Fruit fly (Drosophila melanogaster) whole organism, embryonic: ENCODE data around the gene Sec5.
A peak's percentile ranks its signal among the peaks of the same experiment; 100 is the strongest.

Experiments used
- Atf3 ChIP-seq: fragments of 200-800 bp; sonication (Bioruptor generic); optimal IDR thresholded peaks from 3 replicates; lab custom pipeline; 2016; ENCODE audit warnings: missing biosample characterization, missing genetic modification characterization
- Bdp1 ChIP-seq: fragments of 200-800 bp; sonication (Bioruptor generic); optimal IDR thresholded peaks from 3 replicates; lab custom pipeline; 2016; ENCODE audit warnings: missing biosample characterization, missing genetic modification characterization
- Bteb2 ChIP-seq: fragments of 200-800 bp; sonication (Bioruptor generic); optimal IDR thresholded peaks from 2 replicates; lab custom pipeline; 2016; ENCODE audit warnings: missing biosample characterization, missing genetic modification characterization
- CG10565 ChIP-seq: fragments of 200-800 bp; sonication (Bioruptor generic); optimal IDR thresholded peaks from 3 replicates; lab custom pipeline; 2016; ENCODE audit warnings: missing biosample characterization, mild to moderate bottlenecking, missing genetic modification characterization
- CG11560 ChIP-seq: fragments of 200-800 bp; sonication (Bioruptor generic); IDR thresholded peaks from 3 replicates; pipeline ENCODE4 v1.3.6; 2022; ENCODE audit warnings: missing biosample characterization, missing genetic modification characterization
- CG12942 ChIP-seq: fragments of 200-800 bp; sonication (Bioruptor generic); optimal IDR thresholded peaks from 3 replicates; lab custom pipeline; 2016; ENCODE audit warnings: missing biosample characterization, missing genetic modification characterization
- CG14050 ChIP-seq: fragments of 200-800 bp; sonication (Bioruptor generic); IDR thresholded peaks from 3 replicates; pipeline ENCODE4 v1.3.6; 2022; ENCODE audit warnings: missing biosample characterization, missing genetic modification characterization
- CG15011 ChIP-seq: fragments of 200-800 bp; sonication (Bioruptor generic); optimal IDR thresholded peaks from 3 replicates; lab custom pipeline; 2018; ENCODE audit warnings: missing biosample characterization, mild to moderate bottlenecking, missing genetic modification characterization
- CG15269 ChIP-seq: fragments of 200-800 bp; sonication (Bioruptor generic); optimal IDR thresholded peaks from 2 replicates; lab custom pipeline; 2018; ENCODE audit warnings: missing biosample characterization, mild to moderate bottlenecking, missing genetic modification characterization, moderate library complexity
- CG15696 ChIP-seq: fragments of 200-800 bp; sonication (Bioruptor generic); optimal IDR thresholded peaks from 2 replicates; lab custom pipeline; 2019; ENCODE audit warnings: missing biosample characterization, mild to moderate bottlenecking, missing genetic modification characterization, moderate library complexity
- CG17186 ChIP-seq: fragments of 200-800 bp; sonication (Bioruptor generic); optimal IDR thresholded peaks from 3 replicates; lab custom pipeline; 2017; ENCODE audit warnings: missing biosample characterization, missing genetic modification reagents, missing genetic modification characterization
- CG17802 ChIP-seq: fragments of 200-800 bp; sonication (Bioruptor generic); optimal IDR thresholded peaks from 2 replicates; lab custom pipeline; 2018; ENCODE audit warnings: missing biosample characterization, mild to moderate bottlenecking, missing genetic modification characterization, moderate library complexity
- CG31388 ChIP-seq: fragments of 200-800 bp; sonication (Bioruptor generic); optimal IDR thresholded peaks from 2 replicates; lab custom pipeline; 2016; ENCODE audit warnings: missing biosample characterization, missing genetic modification characterization
- CG33557 ChIP-seq: fragments of 200-800 bp; sonication (Bioruptor generic); optimal IDR thresholded peaks from 2 replicates; lab custom pipeline; 2019; ENCODE audit warnings: missing biosample characterization, mild to moderate bottlenecking, missing genetic modification characterization, moderate library complexity
- CG3726 ChIP-seq: fragments of 200-800 bp; sonication (Bioruptor generic); IDR thresholded peaks from 3 replicates; pipeline ENCODE4, ENCODE4 v1.3.6; 2022; ENCODE audit warnings: missing biosample characterization, missing genetic modification characterization
- CG4282 ChIP-seq: fragments of 200-800 bp; sonication (Bioruptor generic); optimal IDR thresholded peaks from 2 replicates; lab custom pipeline; 2016; ENCODE audit warnings: missing biosample characterization, missing genetic modification characterization
- CG4730 ChIP-seq: fragments of 200-800 bp; sonication (Bioruptor generic); IDR thresholded peaks from 2 replicates; pipeline ENCODE4 v1.3.6; 2022; ENCODE audit warnings: missing biosample characterization, missing genetic modification characterization
- CG7556 ChIP-seq: fragments of 200-800 bp; sonication (Bioruptor generic); optimal IDR thresholded peaks from 2 replicates; lab custom pipeline; 2017; ENCODE audit warnings: missing biosample characterization, mild to moderate bottlenecking, missing genetic modification characterization
- CG7786 ChIP-seq: fragments of 200-800 bp; sonication (Bioruptor generic); optimal IDR thresholded peaks from 2 replicates; lab custom pipeline; 2016; ENCODE audit warnings: missing biosample characterization, missing genetic modification characterization
- CG8388 ChIP-seq: fragments of 200-800 bp; sonication (Bioruptor generic); optimal IDR thresholded peaks from 2 replicates; lab custom pipeline; 2019; ENCODE audit warnings: missing biosample characterization, mild to moderate bottlenecking, missing genetic modification characterization, moderate library complexity
- CG9609 ChIP-seq: fragments of 200-800 bp; sonication (Bioruptor generic); optimal IDR thresholded peaks from 3 replicates; lab custom pipeline; 2016; ENCODE audit warnings: missing biosample characterization, missing genetic modification characterization
- CG9797 ChIP-seq: fragments of 200-800 bp; sonication (Bioruptor generic); optimal IDR thresholded peaks from 3 replicates; lab custom pipeline; 2018; ENCODE audit warnings: missing biosample characterization, mild to moderate bottlenecking, missing genetic modification characterization
- CG9876 ChIP-seq: fragments of 200-800 bp; sonication (Bioruptor generic); optimal IDR thresholded peaks from 2 replicates; lab custom pipeline; 2016; ENCODE audit warnings: missing biosample characterization, missing genetic modification characterization
- D ChIP-seq, 2 experiments: fragments of 200-800 bp in 1 of 2; fragments of >200 bp in 1 of 2; sonication (Bioruptor generic) in 1 of 2; optimal IDR thresholded peaks; 2 replicates in 1 of 2; 3 replicates in 1 of 2; lab custom pipeline; 2017; ENCODE audit warnings: mild to moderate bottlenecking in 1 of 2, missing biosample characterization in 1 of 2, missing genetic modification characterization in 1 of 2, missing genetic modification reagents in 1 of 2
- Dad ChIP-seq: fragments of 200-800 bp; sonication (Bioruptor generic); optimal IDR thresholded peaks from 3 replicates; lab custom pipeline; 2016; ENCODE audit warnings: missing biosample characterization, missing genetic modification characterization
- Dek ChIP-seq: fragments of 200-800 bp; sonication (Bioruptor generic); optimal IDR thresholded peaks from 3 replicates; lab custom pipeline; 2019; ENCODE audit warnings: missing biosample characterization, mild to moderate bottlenecking, missing genetic modification characterization, moderate library complexity
- Doc3 ChIP-seq: fragments of 200-800 bp; sonication (Bioruptor generic); IDR thresholded peaks from 3 replicates; pipeline ENCODE4 v1.3.6; 2022; ENCODE audit warnings: missing biosample characterization, missing genetic modification characterization; ENCODE audit not compliant: partially characterized antibody
- E2f1 ChIP-seq: fragments of 200-800 bp; sonication (Bioruptor generic); IDR thresholded peaks from 2 replicates; pipeline ENCODE4 v1.3.6; 2022; ENCODE audit warnings: missing biosample characterization, missing genetic modification characterization
- Fer1 ChIP-seq: fragments of 200-800 bp; sonication (Bioruptor generic); optimal IDR thresholded peaks from 2 replicates; lab custom pipeline; 2017; ENCODE audit warnings: missing biosample characterization, mild to moderate bottlenecking, missing genetic modification characterization
- H15 ChIP-seq: fragments of 200-800 bp; sonication (Bioruptor generic); IDR thresholded peaks from 3 replicates; pipeline ENCODE4 v1.3.6; 2022; ENCODE audit warnings: missing biosample characterization, missing genetic modification characterization
- HLHmδ ChIP-seq: fragments of 200-800 bp; sonication (Bioruptor generic); optimal IDR thresholded peaks from 2 replicates; lab custom pipeline; 2018; ENCODE audit warnings: missing biosample characterization, mild to moderate bottlenecking, missing genetic modification characterization, moderate library complexity
- MBD-R2 ChIP-seq: fragments of 200-800 bp; sonication (Bioruptor generic); IDR thresholded peaks from 2 replicates; pipeline ENCODE4 v1.3.6; 2022; ENCODE audit warnings: missing biosample characterization, missing genetic modification characterization
- Rfx ChIP-seq: fragments of 200-800 bp; sonication (Bioruptor generic); IDR thresholded peaks from 2 replicates; pipeline ENCODE4 v1.3.6; 2022; ENCODE audit warnings: missing biosample characterization, missing genetic modification characterization
- Scr ChIP-seq: fragments of 200-800 bp; sonication (Bioruptor generic); IDR thresholded peaks from 2 replicates; pipeline ENCODE4 v1.3.6; 2022; ENCODE audit warnings: missing biosample characterization, missing genetic modification characterization; ENCODE audit not compliant: partially characterized antibody
- Ssrp ChIP-seq: fragments of 200-800 bp; sonication (Bioruptor generic); optimal IDR thresholded peaks from 2 replicates; lab custom pipeline; 2018; ENCODE audit warnings: missing biosample characterization, mild to moderate bottlenecking, missing genetic modification characterization, moderate library complexity
- abd-A ChIP-seq: fragments of 200-800 bp; sonication (Bioruptor generic); optimal IDR thresholded peaks from 3 replicates; lab custom pipeline; 2019; ENCODE audit warnings: missing biosample characterization, mild to moderate bottlenecking, missing genetic modification characterization, moderate library complexity
- ase ChIP-seq: fragments of 200-800 bp; sonication (Bioruptor generic); IDR thresholded peaks from 3 replicates; pipeline ENCODE4 v1.3.6; 2022; ENCODE audit warnings: missing biosample characterization, missing genetic modification characterization
- btn ChIP-seq: fragments of 200-800 bp; sonication (Bioruptor generic); optimal IDR thresholded peaks from 2 replicates; lab custom pipeline; 2016; ENCODE audit warnings: missing biosample characterization, missing genetic modification characterization
- chinmo ChIP-seq: fragments of 200-800 bp; sonication (Bioruptor generic); IDR thresholded peaks from 4 replicates; pipeline ENCODE4 v1.3.6; 2022; ENCODE audit warnings: missing biosample characterization, missing genetic modification characterization; ENCODE audit not compliant: partially characterized antibody
- da ChIP-seq: fragments of 200-800 bp; sonication (Bioruptor generic); optimal IDR thresholded peaks from 2 replicates; lab custom pipeline; 2016; ENCODE audit warnings: missing biosample characterization, missing genetic modification characterization
- fru ChIP-seq: fragments of >200 bp; optimal IDR thresholded peaks from 2 replicates; lab custom pipeline; 2017
- gcm ChIP-seq: fragments of 200-800 bp; sonication (Bioruptor generic); optimal IDR thresholded peaks from 2 replicates; lab custom pipeline; 2019; ENCODE audit warnings: missing biosample characterization, mild to moderate bottlenecking, missing genetic modification characterization, moderate library complexity
- grau ChIP-seq: fragments of 200-800 bp; optimal IDR thresholded peaks from 3 replicates; lab custom pipeline; 2019; ENCODE audit warnings: missing biosample characterization, mild to moderate bottlenecking, missing genetic modification characterization, moderate library complexity
- maf-S ChIP-seq: fragments of 200-800 bp; sonication (Bioruptor generic); optimal IDR thresholded peaks from 2 replicates; lab custom pipeline; 2016; ENCODE audit warnings: missing biosample characterization, missing genetic modification characterization
- nerfin-1 ChIP-seq: fragments of 200-800 bp; sonication (Bioruptor generic); optimal IDR thresholded peaks from 3 replicates; lab custom pipeline; 2019; ENCODE audit warnings: missing biosample characterization, mild to moderate bottlenecking, missing genetic modification characterization, moderate library complexity
- phol ChIP-seq: fragments of 200-800 bp; sonication (Bioruptor generic); optimal IDR thresholded peaks from 3 replicates; lab custom pipeline; 2018; ENCODE audit warnings: missing biosample characterization, mild to moderate bottlenecking, missing genetic modification characterization, moderate library complexity
- pros ChIP-seq: fragments of 200-800 bp; sonication (Bioruptor generic); optimal IDR thresholded peaks from 3 replicates; lab custom pipeline; 2019; ENCODE audit warnings: missing biosample characterization, mild to moderate bottlenecking, missing genetic modification characterization, moderate library complexity
- sqz ChIP-seq: fragments of 200-800 bp; sonication (Bioruptor generic); optimal IDR thresholded peaks from 3 replicates; lab custom pipeline; 2018; ENCODE audit warnings: missing biosample characterization, mild to moderate bottlenecking, missing genetic modification characterization
- wor ChIP-seq: fragments of 200-800 bp; sonication (Bioruptor generic); IDR thresholded peaks from 2 replicates; pipeline ENCODE4 v1.3.6; 2022; ENCODE audit warnings: missing biosample characterization, missing genetic modification characterization

The Sec5 gene

DNA sequence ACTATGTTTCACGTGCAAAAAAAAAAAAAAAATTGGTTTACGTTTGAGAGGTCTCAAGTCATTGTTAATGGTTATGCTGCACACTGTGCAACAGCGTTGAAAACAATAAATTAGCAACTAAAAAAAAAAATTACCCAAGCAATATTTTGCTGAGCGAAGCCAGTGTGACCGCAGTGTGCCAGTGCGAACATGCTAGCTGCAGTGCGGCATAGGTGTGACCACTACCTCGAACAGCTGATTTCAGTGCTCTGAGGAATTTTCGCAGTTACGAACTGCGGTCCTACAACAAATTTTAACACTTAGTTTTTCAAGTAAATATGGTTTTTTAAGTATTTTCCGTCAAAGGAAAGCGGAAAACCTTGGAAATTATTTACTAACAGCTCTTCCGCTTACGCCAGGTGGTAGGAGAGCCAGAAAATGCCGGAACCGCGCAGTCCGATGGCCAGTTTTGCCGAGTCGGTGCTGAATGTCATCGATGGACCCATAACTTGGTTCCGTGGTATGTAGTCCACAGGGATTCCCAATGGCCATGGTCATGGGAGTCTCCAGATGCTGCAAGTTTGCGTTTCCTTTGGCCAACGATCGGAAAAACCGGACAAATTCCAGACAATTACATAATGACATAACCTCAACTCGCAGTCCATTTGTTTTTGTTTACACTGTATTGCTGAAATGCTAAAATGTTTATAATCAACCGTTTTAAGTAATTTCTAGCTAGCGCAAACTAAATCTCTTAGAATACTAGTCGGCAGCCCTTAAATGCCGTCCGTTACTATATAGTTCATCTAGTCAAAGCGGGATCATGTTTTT lies 9.0 kb downstream of the Sec5 start, which contains the start of the genes msl-2 and ND-PDSW (continued):
- no peak for TF ChIP-seq CG7786 (GFP tag; lab: Kevin White, UChicago)
- no peak for TF ChIP-seq CG11560 (tag; lab: Robert Waterston, UW)
- TF ChIP-seq Atf3 (GFP tag; lab: Kevin White, UChicago), result no peak
- no peak for TF ChIP-seq gcm (GFP tag; lab: Kevin White, UChicago)
- no peak for TF ChIP-seq btn
- TF ChIP-seq CG17186 (GFP tag; lab: Kevin White, UChicago), result peak; percentile 6
- no peak for TF ChIP-seq ase (GFP tag; lab: Robert Waterston, UW)
- no peak for TF ChIP-seq Doc3 (GFP tag; lab: Robert Waterston, UW)
- TF ChIP-seq CG9797 (GFP tag; lab: Kevin White, UChicago), result peak; percentile 96
- TF ChIP-seq HLHmδ (GFP tag; lab: Kevin White, UChicago), result peak; percentile 22
- TF ChIP-seq Ssrp (tag; lab: Kevin White, UChicago), result no peak
- no peak for TF ChIP-seq CG14050 (GFP tag; lab: Robert Waterston, UW)
- TF ChIP-seq CG7556 (GFP tag; lab: Kevin White, UChicago), result no peak
- no peak for TF ChIP-seq CG15696
- no peak for TF ChIP-seq D (optimal IDR thresholded peaks at IDR 0.05; lab: Kevin White, UChicago)
- no peak for TF ChIP-seq D (GFP tag; optimal IDR thresholded peaks at IDR 0.05; lab: Kevin White, UChicago)
- TF ChIP-seq CG4282 (GFP tag; lab: Kevin White, UChicago), result no peak
- no peak for TF ChIP-seq Bteb2 (GFP tag; lab: Kevin White, UChicago)
- no peak for TF ChIP-seq Fer1 (GFP tag; lab: Kevin White, UChicago)
- TF ChIP-seq Scr (GFP tag; lab: Robert Waterston, UW), result 0 out of 2 replicates have a peak, but pooled peaks have one; percentile 16
- peak; percentile 89 for TF ChIP-seq MBD-R2 (GFP tag; lab: Robert Waterston, UW)
- TF ChIP-seq CG10565 (GFP tag; lab: Kevin White, UChicago), result no peak
- TF ChIP-seq abd-A, result no peak
- TF ChIP-seq CG15269 (tag; lab: Kevin White, UChicago), result no peak
- TF ChIP-seq H15 (GFP tag; lab: Robert Waterston, UW), result no peak
- TF ChIP-seq fru (lab: Kevin White, UChicago), result no peak
- TF ChIP-seq CG3726 (GFP tag; lab: Robert Waterston, UW), result no peak
- peak; percentile 68 for TF ChIP-seq CG17802 (tag; lab: Kevin White, UChicago)
- no peak for TF ChIP-seq Dad (GFP tag; lab: Kevin White, UChicago)
- no peak for TF ChIP-seq Dek (tag; lab: Kevin White, UChicago)
- TF ChIP-seq grau (tag; lab: Kevin White, UChicago), result no peak
- TF ChIP-seq CG8388 (GFP tag; lab: Kevin White, UChicago), result no peak
- TF ChIP-seq CG15011 (GFP tag; lab: Kevin White, UChicago), result no peak
- no peak for TF ChIP-seq Rfx (GFP tag; lab: Robert Waterston, UW)
- TF ChIP-seq CG9609 (GFP tag; lab: Kevin White, UChicago), result no peak
- no peak for TF ChIP-seq maf-S
- no peak for TF ChIP-seq Bdp1 (GFP tag; lab: Kevin White, UChicago)
- no peak for TF ChIP-seq da
- no peak for TF ChIP-seq wor (GFP tag; lab: Robert Waterston, UW)
- TF ChIP-seq CG9876, result no peak
- no peak for TF ChIP-seq CG33557
- TF ChIP-seq pros (GFP tag; lab: Kevin White, UChicago), result no peak
- TF ChIP-seq E2f1 (GFP tag; lab: Robert Waterston, UW), result no peak
- TF ChIP-seq phol (tag; lab: Kevin White, UChicago), result peak; percentile 26
- peak; percentile 19 for TF ChIP-seq nerfin-1 (tag; lab: Kevin White, UChicago)
- no peak for TF ChIP-seq sqz (GFP tag; lab: Kevin White, UChicago)
- no peak for TF ChIP-seq CG31388 (GFP tag; lab: Kevin White, UChicago)
- TF ChIP-seq chinmo (GFP tag; lab: Robert Waterston, UW), result 0 out of 4 replicates have a peak, but pooled peaks have one; percentile 65
- TF ChIP-seq CG12942, result no peak
- TF ChIP-seq CG4730 (GFP tag; lab: Robert Waterston, UW), result no peak
